Fruit fly (Drosophila melanogaster): Measurements from ENCODE around the gene Tmf.

Gene Tmf

DNA sequence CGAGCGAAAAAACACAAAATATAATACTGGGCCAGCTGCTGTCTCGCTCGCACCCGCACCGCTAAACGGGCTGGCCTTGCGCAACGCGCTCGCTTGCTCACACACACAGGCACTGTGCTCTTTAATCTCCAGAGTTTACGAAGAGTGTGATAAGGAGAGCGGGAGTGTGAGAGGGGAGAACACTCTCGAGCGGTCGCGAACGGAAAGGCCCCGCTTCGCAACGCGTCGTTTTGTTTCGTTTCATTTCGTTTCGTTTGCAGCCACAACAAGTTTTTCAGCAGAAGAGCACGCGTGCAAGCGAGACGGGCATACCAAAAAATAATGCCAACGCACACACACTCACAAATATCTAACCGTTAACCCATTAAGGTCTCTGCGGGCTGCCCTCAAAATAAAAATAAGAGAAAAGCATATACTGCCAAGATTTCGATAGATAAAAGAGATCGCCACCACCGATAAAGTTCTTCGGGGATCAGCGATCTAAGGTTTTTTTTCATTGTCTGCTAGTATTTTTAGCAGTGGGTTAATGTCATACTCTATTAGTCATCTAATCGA, 17.5 kb downstream of the Tmf start (continued):
- TF ChIP-seq CG8924 (tag; optimal IDR thresholded peaks at IDR 0.05) = peak; percentile 55
- no peak for TF ChIP-seq MTF-1 (GFP tag; optimal IDR thresholded peaks at IDR 0.05; ENCODE audit: borderline replicate concordance)
- no peak for TF ChIP-seq wek (GFP tag; optimal IDR thresholded peaks at IDR 0.05)
- no peak for TF ChIP-seq CG10654 (GFP tag; optimal IDR thresholded peaks at IDR 0.05)
- TF ChIP-seq CG32767 (GFP tag; IDR thresholded peaks at IDR 0.05) = peak; percentile 62; the same call in 1 of the 2 replicates
- TF ChIP-seq mld (GFP tag; IDR thresholded peaks at IDR 0.05; ENCODE audit: partially characterized antibody) = no peak
- TF ChIP-seq h (optimal IDR thresholded peaks at IDR 0.05) = no peak
- peak; percentile 12 for TF ChIP-seq Sox100B (GFP tag; optimal IDR thresholded peaks at IDR 0.05)
- peak; percentile 39 for TF ChIP-seq bab2 (GFP tag; optimal IDR thresholded peaks at IDR 0.05)
- no peak for TF ChIP-seq Atf-2 (GFP tag; optimal IDR thresholded peaks at IDR 0.05)
- no peak for TF ChIP-seq CG18764 (GFP tag; optimal IDR thresholded peaks at IDR 0.05)
- TF ChIP-seq inv (GFP tag; IDR thresholded peaks at IDR 0.05; ENCODE audit: partially characterized antibody) = no peak
- TF ChIP-seq run (tag; optimal IDR thresholded peaks at IDR 0.05) = no peak
- TF ChIP-seq ab (GFP tag; optimal IDR thresholded peaks at IDR 0.05) = no peak
- no peak for TF ChIP-seq pita (GFP tag; optimal IDR thresholded peaks at IDR 0.05)
- no peak for TF ChIP-seq CG4820 (GFP tag; optimal IDR thresholded peaks at IDR 0.05)
- no peak for TF ChIP-seq shn (GFP tag; optimal IDR thresholded peaks at IDR 0.05)
- TF ChIP-seq CG12104 (GFP tag; optimal IDR thresholded peaks at IDR 0.05) = peak; percentile 40
- peak; percentile 38 for TF ChIP-seq schlank (tag; optimal IDR thresholded peaks at IDR 0.05)
- TF ChIP-seq Side (GFP tag; optimal IDR thresholded peaks at IDR 0.05) = no peak
- TF ChIP-seq rib (GFP tag; IDR thresholded peaks at IDR 0.05) = peak; percentile 86
- peak; percentile 20 for TF ChIP-seq eyg (GFP tag; optimal IDR thresholded peaks at IDR 0.05)
- peak; percentile 41 for TF ChIP-seq unpg (GFP tag; optimal IDR thresholded peaks at IDR 0.05)
- TF ChIP-seq CG14441 (GFP tag; IDR thresholded peaks at IDR 0.05) = peak; percentile 80
- TF ChIP-seq CG3065 (GFP tag; optimal IDR thresholded peaks at IDR 0.05) = peak; percentile 20
- TF ChIP-seq CTCF (GFP tag; optimal IDR thresholded peaks at IDR 0.05) = no peak
- TF ChIP-seq CG4617 (GFP tag; optimal IDR thresholded peaks at IDR 0.05; ENCODE audit: borderline replicate concordance) = no peak
- peak; percentile 66 for TF ChIP-seq Nf-YC (tag; optimal IDR thresholded peaks at IDR 0.05)
- TF ChIP-seq CG33557 (GFP tag; optimal IDR thresholded peaks at IDR 0.05) = no peak
- TF ChIP-seq PHDP (tag; optimal IDR thresholded peaks at IDR 0.05) = peak; percentile 6
- TF ChIP-seq esg (GFP tag; conservative IDR thresholded peaks at IDR 0.05) = peak; percentile 67
- TF ChIP-seq CG1602 (GFP tag; optimal IDR thresholded peaks at IDR 0.05) = no peak
- peak; percentile 45 for TF ChIP-seq phol (tag; optimal IDR thresholded peaks at IDR 0.05)
- TF ChIP-seq CG8765 (GFP tag; IDR thresholded peaks at IDR 0.05) = peak; percentile 59; the same call in 1 of the 2 replicates
- peak; percentile 98 for TF ChIP-seq crol (GFP tag; IDR thresholded peaks at IDR 0.05)
- TF ChIP-seq bsh (GFP tag; optimal IDR thresholded peaks at IDR 0.05) = peak; percentile 19 to 49
- TF ChIP-seq CG8290 (GFP tag; optimal IDR thresholded peaks at IDR 0.05) = no peak
- peak; percentile 39 to 81 for TF ChIP-seq CG8290 (tag; optimal IDR thresholded peaks at IDR 0.05)
- TF ChIP-seq luna (GFP tag; optimal IDR thresholded peaks at IDR 0.05) = no peak
- no peak for TF ChIP-seq en (GFP tag; optimal IDR thresholded peaks at IDR 0.05)
- peak; percentile 95 for TF ChIP-seq Med (GFP tag)
- no peak for TF ChIP-seq CG14965 (GFP tag; optimal IDR thresholded peaks at IDR 0.05; ENCODE audit: borderline replicate concordance)
- TF ChIP-seq CG9437 (GFP tag; optimal IDR thresholded peaks at IDR 0.05) = no peak
- peak; percentile 16 for TF ChIP-seq ewg (GFP tag; optimal IDR thresholded peaks at IDR 0.05)
- TF ChIP-seq NC2α (GFP tag; optimal IDR thresholded peaks at IDR 0.05) = no peak
- TF ChIP-seq CG12299 (tag; optimal IDR thresholded peaks at IDR 0.05) = no peak
- peak; percentile 55 for TF ChIP-seq mam (GFP tag; optimal IDR thresholded peaks at IDR 0.05)
- TF ChIP-seq CG4282 (GFP tag; optimal IDR thresholded peaks at IDR 0.05) = no peak
- TF ChIP-seq ci (GFP tag; IDR thresholded peaks at IDR 0.05) = peak; percentile 74; the same call in 2 of the 3 replicates
- no peak for TF ChIP-seq Six4 (GFP tag; optimal IDR thresholded peaks at IDR 0.05)
- no peak for TF ChIP-seq Sin3A (optimal IDR thresholded peaks at IDR 0.05)
- TF ChIP-seq unc-4 (GFP tag; IDR thresholded peaks at IDR 0.05; ENCODE audit: partially characterized antibody) = no peak

Measured in whole organism, embryonic.